Worm (Caenorhabditis elegans) whole organism, L2 larva: ENCODE data around the gene C09G12.5.

Source experiments
- C34F6.9 ChIP-seq: fragments of 150-350 bp; optimal IDR thresholded peaks from 2 replicates; lab custom pipeline; 2014; ENCODE audit warnings: missing biosample characterization, missing genetic modification characterization
- F13H6.1 ChIP-seq: sonication (generic microtip); optimal IDR thresholded peaks from 2 replicates; lab custom pipeline; 2016; ENCODE audit warnings: missing genetic modification characterization, missing compliant biosample characterization
- R02D3.7 ChIP-seq: fragments of 150-350 bp; optimal IDR thresholded peaks from 2 replicates; lab custom pipeline; 2014; ENCODE audit warnings: missing biosample characterization, missing genetic modification characterization
- Y55F3AM.14 ChIP-seq: fragments of 200-800 bp; sonication (Bioruptor generic); optimal IDR thresholded peaks from 2 replicates; lab custom pipeline; 2018; ENCODE audit warnings: mild to moderate bottlenecking, missing genetic modification characterization, missing compliant biosample characterization
- alr-1 ChIP-seq: fragments of 150-350 bp; optimal IDR thresholded peaks from 2 replicates; lab custom pipeline; 2014; ENCODE audit warnings: missing biosample characterization, missing genetic modification characterization
- aly-2 ChIP-seq: fragments of 150-350 bp; optimal IDR thresholded peaks from 2 replicates; lab custom pipeline; 2014; ENCODE audit warnings: missing biosample characterization, missing genetic modification characterization
- ama-1 ChIP-seq: fragments of 150-350 bp; optimal IDR thresholded peaks from 2 replicates; lab custom pipeline; 2018; ENCODE audit warnings: inconsistent platforms
- blmp-1 ChIP-seq: sonication (generic microtip); optimal IDR thresholded peaks from 2 replicates; lab custom pipeline; 2017; ENCODE audit warnings: missing genetic modification characterization, mild to moderate bottlenecking, missing compliant biosample characterization, antibody characterized with exemption, moderate library complexity; ENCODE audit not compliant: insufficient read depth
- ceh-16 ChIP-seq: fragments of 150-350 bp; optimal IDR thresholded peaks from 2 replicates; lab custom pipeline; 2014; ENCODE audit warnings: missing biosample characterization, missing genetic modification characterization
- ceh-82 ChIP-seq: fragments of 150-350 bp; optimal IDR thresholded peaks from 2 replicates; lab custom pipeline; 2014; ENCODE audit warnings: missing biosample characterization, missing genetic modification characterization
- crh-2 ChIP-seq: sonication (generic microtip); optimal IDR thresholded peaks from 2 replicates; lab custom pipeline; 2017; ENCODE audit warnings: missing biosample characterization, missing genetic modification characterization
- dmd-4 ChIP-seq: sonication (generic microtip); optimal IDR thresholded peaks from 2 replicates; lab custom pipeline; 2017; ENCODE audit warnings: missing biosample characterization, missing genetic modification characterization
- elt-1 ChIP-seq: fragments of 150-350 bp; optimal IDR thresholded peaks from 2 replicates; lab custom pipeline; 2014; ENCODE audit warnings: missing biosample characterization, missing genetic modification characterization
- elt-3 ChIP-seq: sonication (generic microtip); optimal IDR thresholded peaks from 2 replicates; lab custom pipeline; 2017; ENCODE audit warnings: missing biosample characterization, missing genetic modification characterization
- fos-1 ChIP-seq: fragments of 150-350 bp; optimal IDR thresholded peaks from 2 replicates; lab custom pipeline; 2014; ENCODE audit warnings: missing biosample characterization, missing genetic modification characterization
- gmeb-1 ChIP-seq: fragments of 150-350 bp; optimal IDR thresholded peaks from 2 replicates; lab custom pipeline; 2014; ENCODE audit warnings: missing biosample characterization, missing genetic modification characterization
- lin-11 ChIP-seq: fragments of 150-350 bp; sonication (generic microtip); optimal IDR thresholded peaks from 2 replicates; lab custom pipeline; 2014; ENCODE audit warnings: missing biosample characterization, missing genetic modification characterization, inconsistent platforms, mixed read lengths
- lin-13 ChIP-seq: fragments of 150-350 bp; optimal IDR thresholded peaks from 2 replicates; lab custom pipeline; 2014; ENCODE audit warnings: missing biosample characterization, missing genetic modification reagents, missing genetic modification characterization
- lin-39 ChIP-seq: fragments of 150-350 bp; optimal IDR thresholded peaks from 2 replicates; lab custom pipeline; 2014; ENCODE audit warnings: missing biosample characterization, missing genetic modification reagents, missing genetic modification characterization
- lsy-2 ChIP-seq, 2 experiments: fragments of 150-350 bp in 1 of 2; sonication (generic microtip) in 1 of 2; optimal IDR thresholded peaks; 2 replicates each; lab custom pipeline; 2014 to 2017; ENCODE audit warnings: missing biosample characterization in 2 of 2, missing genetic modification characterization in 2 of 2
- mdl-1 ChIP-seq, 2 experiments: fragments of 150-350 bp in 1 of 2; sonication (generic microtip) in 1 of 2; optimal IDR thresholded peaks; 2 replicates each; lab custom pipeline; 2017; ENCODE audit warnings: missing biosample characterization in 2 of 2, missing genetic modification characterization in 2 of 2
- nhr-10 ChIP-seq: sonication (generic microtip); optimal IDR thresholded peaks from 2 replicates; lab custom pipeline; 2017; ENCODE audit warnings: missing biosample characterization, missing genetic modification characterization
- nhr-11 ChIP-seq: fragments of 150-350 bp; optimal IDR thresholded peaks from 2 replicates; lab custom pipeline; 2014; ENCODE audit warnings: missing biosample characterization, missing genetic modification characterization
- nhr-12 ChIP-seq: fragments of 150-350 bp; optimal IDR thresholded peaks from 2 replicates; lab custom pipeline; 2014; ENCODE audit warnings: missing biosample characterization, missing genetic modification characterization
- nhr-129 ChIP-seq: fragments of 150-350 bp; optimal IDR thresholded peaks from 2 replicates; lab custom pipeline; 2014; ENCODE audit warnings: missing biosample characterization, missing genetic modification characterization
- nhr-21 ChIP-seq: fragments of 150-350 bp; optimal IDR thresholded peaks from 2 replicates; lab custom pipeline; 2014; ENCODE audit warnings: missing biosample characterization, missing genetic modification characterization
- nhr-23 ChIP-seq: fragments of 150-350 bp; optimal IDR thresholded peaks from 2 replicates; lab custom pipeline; 2014; ENCODE audit warnings: missing biosample characterization, missing genetic modification reagents, missing genetic modification characterization
- nhr-237 ChIP-seq: fragments of 150-350 bp; optimal IDR thresholded peaks from 2 replicates; lab custom pipeline; 2014; ENCODE audit warnings: missing biosample characterization, missing genetic modification characterization
- nhr-6 ChIP-seq: fragments of 150-350 bp; optimal IDR thresholded peaks from 2 replicates; lab custom pipeline; 2014; ENCODE audit warnings: missing biosample characterization, missing genetic modification characterization
- peb-1 ChIP-seq: fragments of 150-350 bp; optimal IDR thresholded peaks from 2 replicates; lab custom pipeline; 2014; ENCODE audit warnings: missing biosample characterization, missing genetic modification characterization
- sem-4 ChIP-seq: fragments of 150-350 bp; optimal IDR thresholded peaks from 2 replicates; lab custom pipeline; 2014; ENCODE audit warnings: missing biosample characterization, missing genetic modification reagents, missing genetic modification characterization
- skn-1 ChIP-seq: sonication (generic microtip); optimal IDR thresholded peaks from 2 replicates; lab custom pipeline; 2017; ENCODE audit warnings: missing biosample characterization, missing genetic modification characterization
- sma-3 ChIP-seq: sonication (generic microtip); optimal IDR thresholded peaks from 2 replicates; lab custom pipeline; 2016; ENCODE audit warnings: missing genetic modification reagents, missing genetic modification characterization, missing compliant biosample characterization
- sma-9 ChIP-seq, 2 experiments: fragments of 150-350 bp in 1 of 2; sonication (generic microtip) in 1 of 2; optimal IDR thresholded peaks; 2 replicates each; lab custom pipeline; 2014 to 2016; ENCODE audit warnings: missing genetic modification characterization in 2 of 2, mild to moderate bottlenecking in 1 of 2, missing biosample characterization in 1 of 2, missing compliant biosample characterization in 1 of 2, missing genetic modification reagents in 1 of 2, moderate library complexity in 1 of 2
- snpc-4 ChIP-seq: fragments of 150-350 bp; optimal IDR thresholded peaks from 2 replicates; lab custom pipeline; 2014; ENCODE audit warnings: missing biosample characterization, missing genetic modification characterization
- unc-39 ChIP-seq: fragments of 150-350 bp; optimal IDR thresholded peaks from 2 replicates; lab custom pipeline; 2014; ENCODE audit warnings: missing biosample characterization, missing genetic modification characterization
- unc-55 ChIP-seq: fragments of 150-350 bp; sonication (generic microtip); optimal IDR thresholded peaks from 3 replicates; lab custom pipeline; 2014; ENCODE audit warnings: missing biosample characterization, missing genetic modification reagents, missing genetic modification characterization
- zag-1 ChIP-seq: fragments of 150-350 bp; optimal IDR thresholded peaks from 2 replicates; lab custom pipeline; 2014; ENCODE audit warnings: missing biosample characterization, missing genetic modification characterization
- ztf-4 ChIP-seq: fragments of 150-350 bp; optimal IDR thresholded peaks from 2 replicates; lab custom pipeline; 2014; ENCODE audit warnings: missing biosample characterization, missing genetic modification characterization

Gene C09G12.5

DNA sequence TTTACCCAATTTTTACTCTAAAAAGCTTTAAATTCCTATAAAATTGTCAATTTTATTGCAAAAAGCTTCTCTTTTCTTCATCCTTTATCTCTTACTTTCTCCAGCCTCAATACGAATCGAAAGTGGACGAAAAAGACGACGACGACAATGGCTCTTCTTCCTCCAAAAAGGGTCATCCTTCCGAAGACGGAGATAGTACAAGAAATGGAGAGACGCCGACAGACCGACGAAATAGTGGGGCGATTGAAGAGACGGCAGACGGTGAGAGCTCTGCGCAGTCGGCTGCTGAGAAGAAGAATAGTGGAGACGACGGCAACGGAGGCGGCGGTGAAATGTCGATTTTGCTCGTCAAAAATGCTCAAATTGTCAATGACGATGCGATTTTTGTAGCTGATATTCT, 40.2 kb downstream of the C09G12.5 start (continued):
- TF ChIP-seq alr-1 (tag; lab: Kevin White, UChicago) = no peak
- TF ChIP-seq zag-1 = peak; percentile 53

DNA sequence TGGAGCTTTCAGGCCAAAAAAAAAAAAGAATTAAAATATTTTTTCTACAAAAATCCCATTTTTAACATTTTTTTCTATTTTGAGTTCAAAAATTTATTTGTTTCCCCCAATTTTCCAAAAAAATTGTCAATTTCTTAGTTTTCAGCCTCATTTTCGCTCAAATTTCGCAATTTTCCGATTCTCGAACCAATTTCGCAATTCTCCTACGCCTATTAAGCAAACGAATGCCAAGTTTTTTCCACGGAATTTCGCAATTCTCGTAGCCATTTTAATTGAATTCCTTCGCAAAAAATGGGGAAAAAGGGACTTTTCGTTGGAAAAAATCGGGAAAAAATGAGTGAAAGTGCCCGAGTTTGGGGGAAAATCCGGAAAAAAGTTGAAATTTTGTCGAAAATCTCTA, 41.2 kb downstream of the C09G12.5 start:
- peak; percentile 76 for TF ChIP-seq unc-55 (GFP tag; lab: Kevin White, UChicago)
- peak; percentile 4 for TF ChIP-seq ceh-82 (tag; lab: Kevin White, UChicago)
- TF ChIP-seq ceh-16 = no peak

DNA sequence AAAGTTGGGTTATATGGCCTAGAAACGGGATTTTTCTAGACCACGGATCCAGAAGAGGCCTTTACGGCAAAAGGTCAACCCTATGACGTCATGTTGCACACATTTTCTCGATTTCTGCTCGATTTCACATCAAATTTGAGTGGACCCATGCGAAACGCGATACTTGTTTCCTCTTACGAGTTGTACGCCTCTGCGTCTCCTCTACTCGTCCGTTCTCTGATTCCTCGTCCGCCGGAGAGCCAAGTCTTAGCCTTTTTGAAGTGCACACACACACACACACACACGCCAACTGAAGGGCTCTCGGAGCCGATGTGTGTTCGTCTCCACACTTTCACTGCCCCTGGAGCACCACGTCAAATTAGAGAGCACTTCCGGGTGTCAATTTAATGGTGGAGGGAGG, 41.8 kb downstream of the C09G12.5 start:
- no peak for TF ChIP-seq snpc-4 (tag; lab: Kevin White, UChicago)
- TF ChIP-seq nhr-12 (tag; lab: Kevin White, UChicago) = no peak
- TF ChIP-seq nhr-237 (tag; lab: Kevin White, UChicago) = no peak
- TF ChIP-seq nhr-23 (tag; lab: Kevin White, UChicago) = no peak
- TF ChIP-seq F13H6.1 (tag; lab: Kevin White, UChicago) = peak; percentile 56
- TF ChIP-seq nhr-129 (tag; lab: Kevin White, UChicago) = peak; percentile 28
- TF ChIP-seq lsy-2 (tag; optimal IDR thresholded peaks at IDR 0.05; lab: Kevin White, UChicago) = peak in 1 of 2 experiments; percentile 10
- TF ChIP-seq C34F6.9 (tag; lab: Kevin White, UChicago) = peak; percentile 10
- peak; percentile 12 for TF ChIP-seq sem-4
- no peak for TF ChIP-seq elt-3 (tag; lab: Kevin White, UChicago)
- no peak for TF ChIP-seq ama-1 (lab: Kevin White, UChicago)
- TF ChIP-seq crh-2 = peak; percentile 10
- TF ChIP-seq mdl-1 (tag; optimal IDR thresholded peaks at IDR 0.05; lab: Kevin White, UChicago) = peak in 1 of 2 experiments; percentile 18
- peak; percentile 31 for TF ChIP-seq unc-55 (GFP tag; lab: Kevin White, UChicago)
- no peak for TF ChIP-seq nhr-21 (tag; lab: Kevin White, UChicago)
- peak; percentile 39 for TF ChIP-seq zag-1
- TF ChIP-seq skn-1 = no peak
- peak; percentile 31 for TF ChIP-seq sma-9 (GFP tag; optimal IDR thresholded peaks at IDR 0.05; lab: Kevin White, UChicago)
- TF ChIP-seq sma-9 (tag; optimal IDR thresholded peaks at IDR 0.05; lab: Kevin White, UChicago) = no peak

DNA sequence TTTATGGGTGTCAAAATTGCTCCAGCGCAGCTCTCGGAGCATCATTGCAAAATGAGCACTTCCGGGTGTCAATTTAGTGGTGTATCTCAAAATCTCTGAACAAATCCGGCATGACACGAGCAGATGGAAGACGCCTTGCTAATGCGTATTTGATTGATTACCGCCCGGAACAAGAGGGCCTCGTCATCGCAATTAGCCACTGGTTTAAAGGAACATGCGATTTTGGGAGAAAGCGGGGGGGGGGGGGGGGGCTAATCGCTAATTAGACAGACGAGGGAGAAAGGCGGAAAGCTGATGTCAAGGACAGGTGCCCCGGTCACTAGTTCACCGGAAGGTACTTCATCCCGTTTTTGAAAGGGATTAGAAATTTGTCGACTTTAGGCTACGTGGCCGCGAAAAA, 42.6 kb downstream of the C09G12.5 start:
- TF ChIP-seq elt-1 (tag; lab: Kevin White, UChicago) (no peak), zag-1 (no peak), gmeb-1 (tag; lab: Kevin White, UChicago) (no peak), nhr-6 (tag; lab: Kevin White, UChicago) (no peak), lsy-2 (tag; optimal IDR thresholded peaks at IDR 0.05; lab: Kevin White, UChicago) (no peak), nhr-129 (tag; lab: Kevin White, UChicago) (no peak), unc-39 (tag; lab: Kevin White, UChicago) (no peak), dmd-4 (tag; lab: Kevin White, UChicago) (no peak), crh-2 (no peak)

DNA sequence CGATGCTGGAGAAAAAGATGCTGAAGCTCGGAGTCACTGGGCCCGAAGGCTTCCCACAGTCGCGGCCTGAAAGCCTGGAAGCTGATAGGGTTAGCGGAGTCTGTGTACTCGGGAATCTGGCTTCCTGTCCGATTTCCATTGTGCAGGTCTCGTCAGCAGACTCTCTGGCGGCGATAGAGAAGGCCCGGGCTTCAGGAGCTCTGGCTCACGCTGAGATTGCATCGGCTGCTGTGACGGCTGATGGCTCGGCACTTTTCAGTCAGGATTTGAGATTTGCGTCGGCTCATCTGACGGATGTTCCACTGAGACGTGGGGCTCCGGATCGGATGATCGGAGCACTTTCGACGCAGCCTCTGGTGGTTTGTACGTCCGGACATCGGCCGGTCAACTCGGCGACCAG, 44.3 kb downstream of the C09G12.5 start:
- TF ChIP-seq ama-1 (lab: Kevin White, UChicago) = no peak
- TF ChIP-seq R02D3.7 = no peak
- TF ChIP-seq lin-11 (tag; lab: Kevin White, UChicago) = no peak
- no peak for TF ChIP-seq F13H6.1 (tag; lab: Kevin White, UChicago)
- TF ChIP-seq skn-1 = no peak
- no peak for TF ChIP-seq lin-39 (tag; lab: Kevin White, UChicago)
- no peak for TF ChIP-seq elt-1 (tag; lab: Kevin White, UChicago)
- no peak for TF ChIP-seq dmd-4 (tag; lab: Kevin White, UChicago)
- no peak for TF ChIP-seq zag-1
- no peak for TF ChIP-seq ceh-82 (tag; lab: Kevin White, UChicago)
- TF ChIP-seq elt-3 (tag; lab: Kevin White, UChicago) = no peak
- TF ChIP-seq nhr-10 (tag; lab: Kevin White, UChicago) = no peak
- no peak for TF ChIP-seq nhr-11
- TF ChIP-seq ztf-4 = no peak
- no peak for TF ChIP-seq sem-4
- TF ChIP-seq gmeb-1 (tag; lab: Kevin White, UChicago) = no peak
- no peak for TF ChIP-seq nhr-12 (tag; lab: Kevin White, UChicago)
- TF ChIP-seq aly-2 = no peak
- no peak for TF ChIP-seq ceh-16

DNA sequence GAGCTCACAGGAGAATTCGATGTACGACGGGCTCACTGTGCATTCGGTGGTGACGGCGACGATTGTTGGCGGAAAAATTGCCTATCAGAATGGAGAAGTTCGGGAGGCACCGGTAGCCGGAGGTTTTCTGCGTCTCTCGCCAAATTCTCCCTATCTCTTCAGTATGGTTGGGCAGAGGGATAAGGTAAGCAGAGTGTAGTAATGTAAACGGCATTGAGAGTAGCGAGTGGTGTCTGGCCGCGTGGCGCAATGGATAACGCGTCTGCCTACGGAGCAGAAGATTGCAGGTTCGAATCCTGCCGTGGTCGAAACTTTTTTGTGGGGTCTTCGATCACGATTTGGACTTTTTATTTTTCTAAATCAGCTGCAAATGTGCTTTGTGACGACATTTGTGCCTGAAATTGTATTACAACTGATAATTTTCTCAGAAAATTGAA, 45.5 kb downstream of the C09G12.5 start:
- TF ChIP-seq snpc-4 (tag; lab: Kevin White, UChicago) = no peak
- TF ChIP-seq nhr-129 (tag; lab: Kevin White, UChicago) = peak; percentile 77
- TF ChIP-seq ama-1 (lab: Kevin White, UChicago) = no peak
- TF ChIP-seq crh-2 = peak; percentile 48
- TF ChIP-seq unc-39 (tag; lab: Kevin White, UChicago) = no peak
- peak; percentile 37 for TF ChIP-seq sma-3 (GFP tag; lab: Kevin White, UChicago)
- no peak for TF ChIP-seq nhr-11
- no peak for TF ChIP-seq fos-1 (tag; lab: Kevin White, UChicago)
- no peak for TF ChIP-seq elt-1 (tag; lab: Kevin White, UChicago)
- TF ChIP-seq peb-1 (tag; lab: Kevin White, UChicago) = no peak
- TF ChIP-seq nhr-23 (tag; lab: Kevin White, UChicago) = no peak
- TF ChIP-seq nhr-6 (tag; lab: Kevin White, UChicago) = no peak
- peak; percentile 36 for TF ChIP-seq unc-55 (GFP tag; lab: Kevin White, UChicago)
- no peak for TF ChIP-seq skn-1
- no peak for TF ChIP-seq dmd-4 (tag; lab: Kevin White, UChicago)
- peak; percentile 51 for TF ChIP-seq C34F6.9 (tag; lab: Kevin White, UChicago)
- TF ChIP-seq elt-3 (tag; lab: Kevin White, UChicago) = no peak
- no peak for TF ChIP-seq lin-39 (tag; lab: Kevin White, UChicago)
- TF ChIP-seq Y55F3AM.14 (GFP tag; lab: Kevin White, UChicago) = peak; percentile 55
- TF ChIP-seq R02D3.7 = no peak
- TF ChIP-seq alr-1 (tag; lab: Kevin White, UChicago) = no peak
- peak; percentile 27 for TF ChIP-seq lin-13 (GFP tag; lab: Kevin White, UChicago)
- TF ChIP-seq blmp-1 (tag; lab: Kevin White, UChicago) = no peak
- no peak for TF ChIP-seq ceh-16
- TF ChIP-seq sma-9 (GFP tag; optimal IDR thresholded peaks at IDR 0.05; lab: Kevin White, UChicago) = peak; percentile 43
- no peak for TF ChIP-seq sma-9 (tag; optimal IDR thresholded peaks at IDR 0.05; lab: Kevin White, UChicago)
